Worm (Caenorhabditis elegans) whole organism, L1 larva: ENCODE results near the gene tftc-1.
A peak's percentile ranks its signal among the peaks of the same experiment; 100 is the strongest.

ENCODE experiments used
- C04F5.9 ChIP-seq: sonication (generic microtip); optimal IDR thresholded peaks from 2 replicates; lab custom pipeline; 2016; ENCODE audit warnings: missing genetic modification characterization, missing compliant biosample characterization
- C16A3.4 ChIP-seq: fragments of 150-350 bp; optimal IDR thresholded peaks from 2 replicates; lab custom pipeline; 2014; ENCODE audit warnings: missing biosample characterization, missing genetic modification characterization
- C34B4.2 ChIP-seq: sonication (generic microtip); optimal IDR thresholded peaks from 2 replicates; lab custom pipeline; 2017; ENCODE audit warnings: mild to moderate bottlenecking, missing genetic modification characterization, missing compliant biosample characterization
- aha-1 ChIP-seq: fragments of 150-350 bp; optimal IDR thresholded peaks from 2 replicates; lab custom pipeline; 2014; ENCODE audit warnings: missing biosample characterization, missing genetic modification characterization
- alr-1 ChIP-seq: fragments of 200-800 bp; sonication (Bioruptor generic); optimal IDR thresholded peaks from 2 replicates; lab custom pipeline; 2018; ENCODE audit warnings: borderline replicate concordance, mild to moderate bottlenecking, missing genetic modification characterization, missing compliant biosample characterization
- blmp-1 ChIP-seq: fragments of 150-350 bp; optimal IDR thresholded peaks from 2 replicates; lab custom pipeline; 2014; ENCODE audit warnings: missing biosample characterization, missing genetic modification characterization
- ceh-8 ChIP-seq: fragments of 200-800 bp; sonication (Bioruptor generic); optimal IDR thresholded peaks from 2 replicates; lab custom pipeline; 2018; ENCODE audit warnings: mild to moderate bottlenecking, missing genetic modification characterization, moderate library complexity, missing compliant biosample characterization
- ceh-88 ChIP-seq: fragments of 200-800 bp; sonication (Bioruptor generic); IDR thresholded peaks from 2 replicates; pipeline ENCODE4 v1.3.6; 2022; ENCODE audit warnings: missing genetic modification characterization, missing compliant biosample characterization
- ceh-90 ChIP-seq: sonication (generic microtip); optimal IDR thresholded peaks from 2 replicates; lab custom pipeline; 2016; ENCODE audit warnings: missing genetic modification characterization, missing compliant biosample characterization
- dpl-1 ChIP-seq, 3 experiments: fragments of 150-350 bp in 2 of 3; sonication (generic microtip) in 1 of 3; optimal IDR thresholded peaks; 2 replicates each; lab custom pipeline; 2014 to 2017; ENCODE audit warnings: missing biosample characterization in 3 of 3, missing genetic modification characterization in 3 of 3, missing genetic modification reagents in 3 of 3
- egl-27 ChIP-seq, 2 experiments: fragments of 150-350 bp in 1 of 2; sonication (generic microtip); optimal IDR thresholded peaks; 3 replicates each; lab custom pipeline; 2017 to 2018; ENCODE audit warnings: missing biosample characterization in 2 of 2, missing genetic modification characterization in 2 of 2, missing genetic modification reagents in 2 of 2
- elt-3 ChIP-seq, 6 experiments: fragments of 150-350 bp in 1 of 6; sonication (generic microtip); optimal IDR thresholded peaks; 2 replicates each; lab custom pipeline; 2017 to 2018; ENCODE audit warnings: missing biosample characterization in 6 of 6, missing genetic modification characterization in 6 of 6, inconsistent platforms in 1 of 6
- fkh-10 ChIP-seq: sonication (generic microtip); optimal IDR thresholded peaks from 2 replicates; lab custom pipeline; 2017; ENCODE audit warnings: missing biosample characterization, missing genetic modification reagents, missing genetic modification characterization
- fkh-8 ChIP-seq: sonication (generic microtip); optimal IDR thresholded peaks from 2 replicates; lab custom pipeline; 2016; ENCODE audit warnings: mild to moderate bottlenecking, missing genetic modification characterization, missing compliant biosample characterization
- grh-1 ChIP-seq: fragments of 200-800 bp; sonication (Bioruptor generic); IDR thresholded peaks from 2 replicates; pipeline ENCODE4 v1.3.6; 2022; ENCODE audit warnings: missing genetic modification reagents, missing genetic modification characterization, missing compliant biosample characterization
- hpl-2 ChIP-seq: fragments of 150-350 bp; optimal IDR thresholded peaks from 2 replicates; lab custom pipeline; 2014; ENCODE audit warnings: missing biosample characterization, missing genetic modification reagents, missing genetic modification characterization
- jun-1 ChIP-seq: fragments of 150-350 bp; optimal IDR thresholded peaks from 2 replicates; lab custom pipeline; 2014; ENCODE audit warnings: missing biosample characterization, missing genetic modification reagents, missing genetic modification characterization
- lin-14 ChIP-seq: fragments of 200-800 bp; sonication (Bioruptor generic); optimal IDR thresholded peaks from 2 replicates; lab custom pipeline; 2018; ENCODE audit warnings: mild to moderate bottlenecking, missing genetic modification characterization, moderate library complexity, missing compliant biosample characterization
- lin-15B ChIP-seq: fragments of 150-350 bp; sonication (generic microtip); optimal IDR thresholded peaks from 3 replicates; lab custom pipeline; 2014; ENCODE audit warnings: missing biosample characterization, missing genetic modification characterization
- lin-39 ChIP-seq: fragments of 150-350 bp; optimal IDR thresholded peaks from 2 replicates; lab custom pipeline; 2014; ENCODE audit warnings: missing biosample characterization, missing genetic modification reagents, missing genetic modification characterization
- lir-3 ChIP-seq: sonication (generic microtip); optimal IDR thresholded peaks from 2 replicates; lab custom pipeline; 2016; ENCODE audit warnings: mild to moderate bottlenecking, missing genetic modification characterization, moderate library complexity, missing compliant biosample characterization; ENCODE audit not compliant: poor library complexity
- mab-9 ChIP-seq: fragments of 200-800 bp; sonication (Bioruptor generic); IDR thresholded peaks from 2 replicates; pipeline ENCODE4 v1.3.6; 2022; ENCODE audit warnings: missing genetic modification reagents, missing genetic modification characterization, missing compliant biosample characterization
- mdl-1 ChIP-seq, 2 experiments: fragments of 150-350 bp; optimal IDR thresholded peaks; 2 replicates each; lab custom pipeline; 2014 to 2017; ENCODE audit warnings: missing biosample characterization in 2 of 2, missing genetic modification characterization in 2 of 2, inconsistent platforms in 1 of 2
- mep-1 ChIP-seq: fragments of 150-350 bp; optimal IDR thresholded peaks from 2 replicates; lab custom pipeline; 2014; ENCODE audit warnings: missing biosample characterization, missing genetic modification characterization
- nhr-11 ChIP-seq: fragments of 150-350 bp; optimal IDR thresholded peaks from 2 replicates; lab custom pipeline; 2014; ENCODE audit warnings: missing biosample characterization, missing genetic modification characterization
- nhr-19 ChIP-seq: fragments of 200-800 bp; sonication (Bioruptor generic); conservative IDR thresholded peaks from 2 replicates; pipeline ENCODE4 v1.3.6; 2022; ENCODE audit warnings: missing genetic modification characterization, missing compliant biosample characterization
- nhr-20 ChIP-seq: sonication (generic microtip); optimal IDR thresholded peaks from 2 replicates; lab custom pipeline; 2016; ENCODE audit warnings: mild to moderate bottlenecking, missing genetic modification characterization, missing compliant biosample characterization
- nhr-28 ChIP-seq: fragments of 150-350 bp; optimal IDR thresholded peaks from 2 replicates; lab custom pipeline; 2014; ENCODE audit warnings: missing biosample characterization, missing genetic modification characterization
- nhr-71 ChIP-seq: sonication (generic microtip); optimal IDR thresholded peaks from 2 replicates; lab custom pipeline; 2016; ENCODE audit warnings: mild to moderate bottlenecking, missing genetic modification characterization, moderate library complexity, missing compliant biosample characterization
- nhr-84 ChIP-seq: sonication (generic microtip); optimal IDR thresholded peaks from 2 replicates; lab custom pipeline; 2017; ENCODE audit warnings: missing biosample characterization, missing genetic modification characterization
- nhr-85 ChIP-seq: sonication (generic microtip); peaks from one replicate; lab custom pipeline; 2016; ENCODE audit warnings: missing genetic modification characterization, inconsistent platforms, missing compliant biosample characterization
- pax-3 ChIP-seq: fragments of 200-800 bp; sonication (Bioruptor generic); optimal IDR thresholded peaks from 2 replicates; lab custom pipeline; 2018; ENCODE audit warnings: mild to moderate bottlenecking, missing genetic modification characterization, moderate library complexity, missing compliant biosample characterization
- rnt-1 ChIP-seq: sonication (generic microtip); optimal IDR thresholded peaks from 2 replicates; lab custom pipeline; 2016; ENCODE audit warnings: mild to moderate bottlenecking, missing genetic modification characterization, moderate library complexity, missing compliant biosample characterization
- skn-1 ChIP-seq: fragments of 150-350 bp; optimal IDR thresholded peaks from 2 replicates; lab custom pipeline; 2014; ENCODE audit warnings: missing biosample characterization, missing genetic modification characterization
- snu-23 ChIP-seq: sonication (generic microtip); optimal IDR thresholded peaks from 2 replicates; lab custom pipeline; 2016; ENCODE audit warnings: missing genetic modification characterization, missing compliant biosample characterization
- sptf-1 ChIP-seq: fragments of 150-350 bp; optimal IDR thresholded peaks from 2 replicates; lab custom pipeline; 2014; ENCODE audit warnings: missing biosample characterization, missing genetic modification characterization
- swsn-7 ChIP-seq: sonication (generic microtip); optimal IDR thresholded peaks from 2 replicates; lab custom pipeline; 2016; ENCODE audit warnings: missing genetic modification characterization, missing compliant biosample characterization
- tlp-1 ChIP-seq: fragments of 150-350 bp; optimal IDR thresholded peaks from 2 replicates; lab custom pipeline; 2014; ENCODE audit warnings: missing biosample characterization, missing genetic modification characterization
- unc-30 ChIP-seq: sonication (generic microtip); optimal IDR thresholded peaks from 2 replicates; lab custom pipeline; 2017; ENCODE audit warnings: missing biosample characterization, missing genetic modification characterization
- unc-62 ChIP-seq: fragments of 150-350 bp; optimal IDR thresholded peaks from 2 replicates; lab custom pipeline; 2014; ENCODE audit warnings: missing biosample characterization, missing genetic modification reagents, missing genetic modification characterization
- zag-1 ChIP-seq: fragments of 150-350 bp; optimal IDR thresholded peaks from 2 replicates; lab custom pipeline; 2014; ENCODE audit warnings: missing biosample characterization, missing genetic modification characterization
- zip-4 ChIP-seq: fragments of 200-800 bp; sonication (Bioruptor generic); optimal IDR thresholded peaks from 2 replicates; lab custom pipeline; 2018; ENCODE audit warnings: mild to moderate bottlenecking, missing genetic modification characterization, moderate library complexity, missing compliant biosample characterization
- ztf-11 ChIP-seq, 2 experiments: sonication (generic microtip); optimal IDR thresholded peaks; 2 replicates each; lab custom pipeline; 2016 to 2017; ENCODE audit warnings: missing genetic modification characterization in 2 of 2, missing biosample characterization in 1 of 2, missing compliant biosample characterization in 1 of 2
- ztf-4 ChIP-seq: fragments of 150-350 bp; optimal IDR thresholded peaks from 2 replicates; lab custom pipeline; 2014; ENCODE audit warnings: missing biosample characterization, missing genetic modification characterization

The tftc-1 gene

DNA sequence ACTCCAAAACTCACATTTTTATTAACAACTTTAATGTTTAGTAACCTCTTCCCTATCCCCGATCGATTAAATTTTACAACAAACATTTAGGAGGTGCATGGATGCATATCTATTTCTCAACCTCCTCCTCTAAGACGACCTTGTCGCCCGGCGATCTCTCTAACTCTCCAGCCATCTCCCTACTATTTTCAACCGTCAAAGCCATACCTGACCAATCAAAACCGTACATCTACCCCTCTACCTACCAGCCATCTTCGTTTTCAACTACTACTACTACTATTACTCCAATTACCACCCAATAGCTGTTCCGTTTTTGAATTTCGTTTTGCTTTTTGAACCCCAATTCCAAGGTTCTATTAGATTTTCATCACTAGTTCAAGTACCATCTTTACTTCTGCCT is 27.5 kb upstream of the tftc-1 start:
- TF ChIP-seq lin-15B (no peak), blmp-1 (tag; lab: Kevin White, UChicago) (peak; percentile 62), nhr-84 (tag; lab: Kevin White, UChicago) (no peak), unc-62 (GFP tag; lab: Kevin White, UChicago) (no peak), alr-1 (tag; lab: Kevin White, UChicago) (no peak), nhr-28 (tag; lab: Kevin White, UChicago) (no peak), swsn-7 (tag; lab: Kevin White, UChicago) (no peak), snu-23 (peak; percentile 24), lir-3 (tag; lab: Kevin White, UChicago) (no peak), C04F5.9 (tag; lab: Kevin White, UChicago) (no peak), C16A3.4 (tag; lab: Kevin White, UChicago) (no peak), mdl-1 (tag; optimal IDR thresholded peaks at IDR 0.05; lab: Kevin White, UChicago) (no peak), elt-3 (tag; optimal IDR thresholded peaks at IDR 0.05; lab: Kevin White, UChicago) (peak in 2 of 6 experiments; percentile 1 to 38), ztf-4 (no peak), dpl-1 (GFP tag; optimal IDR thresholded peaks at IDR 0.05; lab: Kevin White, UChicago) (no peak), nhr-71 (tag; lab: Kevin White, UChicago) (no peak), jun-1 (tag; lab: Kevin White, UChicago) (no peak), grh-1 (GFP tag; lab: Robert Waterston, UW) (no peak), zag-1 (no peak), ztf-11 (tag; optimal IDR thresholded peaks at IDR 0.05; lab: Kevin White, UChicago) (no peak), fkh-10 (GFP tag; lab: Kevin White, UChicago) (no peak), lin-14 (GFP tag; lab: Kevin White, UChicago) (peak; percentile 28), egl-27 (tag; optimal IDR thresholded peaks at IDR 0.05; lab: Kevin White, UChicago) (no peak), tlp-1 (tag; lab: Kevin White, UChicago) (no peak), mep-1 (tag; lab: Kevin White, UChicago) (peak; percentile 10), skn-1 (tag; lab: Kevin White, UChicago) (no peak), nhr-11 (tag; lab: Kevin White, UChicago) (no peak), nhr-20 (tag; lab: Kevin White, UChicago) (no peak), zip-4 (no peak), rnt-1 (no peak)

DNA sequence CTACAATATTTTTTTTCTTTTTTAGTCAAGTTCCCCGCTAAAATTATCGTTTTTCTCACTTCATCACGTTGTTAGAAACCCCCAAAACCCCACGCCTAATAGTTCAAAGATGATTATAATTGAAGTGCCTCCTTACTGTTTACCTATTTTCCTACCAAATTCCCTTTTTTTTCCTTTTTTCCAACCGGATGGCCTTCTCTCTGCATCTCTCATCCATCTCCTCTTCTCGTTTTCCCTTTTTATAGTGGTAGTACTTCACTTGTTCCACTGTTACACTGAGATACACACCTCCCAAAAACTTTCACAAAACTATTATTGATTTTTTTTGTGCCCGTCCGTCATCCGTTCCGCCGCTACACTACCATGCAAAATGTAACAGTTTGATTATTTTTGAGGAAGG is 26.1 kb upstream of the tftc-1 start, which contains the start of gene nsy-4:
Gene nsy-4 (plus strand): TSS at position 274 of the 400 bp plus-strand sequence.
- no peak for TF ChIP-seq C34B4.2 (tag; lab: Kevin White, UChicago)
- no peak for TF ChIP-seq fkh-8
- no peak for TF ChIP-seq nhr-19 (GFP tag; lab: Robert Waterston, UW)
- TF ChIP-seq zag-1 = no peak
- TF ChIP-seq hpl-2 (GFP tag; lab: Kevin White, UChicago) = no peak
- TF ChIP-seq fkh-10 (GFP tag; lab: Kevin White, UChicago) = no peak
- TF ChIP-seq mab-9 (GFP tag; lab: Robert Waterston, UW) = no peak
- TF ChIP-seq aha-1 (tag; lab: Kevin White, UChicago) = no peak
- TF ChIP-seq C16A3.4 (tag; lab: Kevin White, UChicago) = no peak
- TF ChIP-seq lin-14 (GFP tag; lab: Kevin White, UChicago) = peak; percentile 40
- TF ChIP-seq ceh-8 (GFP tag; lab: Kevin White, UChicago) = no peak
- peak; percentile 90 for TF ChIP-seq blmp-1 (tag; lab: Kevin White, UChicago)
- no peak for TF ChIP-seq ceh-90 (tag; lab: Kevin White, UChicago)
- TF ChIP-seq unc-30 (tag; lab: Kevin White, UChicago) = no peak
- no peak for TF ChIP-seq lin-39 (tag; lab: Kevin White, UChicago)
- no peak for TF ChIP-seq nhr-28 (tag; lab: Kevin White, UChicago)
- no peak for TF ChIP-seq rnt-1
- TF ChIP-seq sptf-1 (tag; lab: Kevin White, UChicago) = no peak
- no peak for TF ChIP-seq unc-62 (GFP tag; lab: Kevin White, UChicago)
- TF ChIP-seq skn-1 (tag; lab: Kevin White, UChicago) = no peak
- no peak for TF ChIP-seq egl-27 (tag; optimal IDR thresholded peaks at IDR 0.05; lab: Kevin White, UChicago)
- TF ChIP-seq nhr-85 = peak; percentile 74
- no peak for TF ChIP-seq ceh-88 (GFP tag; lab: Robert Waterston, UW)
- no peak for TF ChIP-seq pax-3 (tag; lab: Kevin White, UChicago)
